Fruit fly (Drosophila melanogaster) whole organism, embryonic: Measurements from ENCODE around the gene CG4404.
A peak's percentile ranks its signal among the peaks of the same experiment; 100 is the strongest.

Experiments
- Aef1 ChIP-seq: fragments of 200-800 bp; sonication (Bioruptor generic); IDR thresholded peaks from 3 replicates; pipeline ENCODE4 v1.3.6; 2022; ENCODE audit warnings: missing biosample characterization, missing genetic modification characterization
- Blimp-1 ChIP-seq: fragments of 200-800 bp; sonication (Bioruptor generic); optimal IDR thresholded peaks from 3 replicates; lab custom pipeline; 2018; ENCODE audit warnings: missing biosample characterization, missing genetic modification characterization, mild to moderate bottlenecking, moderate library complexity, missing genetic modification reagents
- CG11504 ChIP-seq: fragments of 200-800 bp; sonication (Bioruptor generic); optimal IDR thresholded peaks from 3 replicates; lab custom pipeline; 2019; ENCODE audit warnings: missing biosample characterization, mild to moderate bottlenecking, missing genetic modification characterization, moderate library complexity
- CG12769 ChIP-seq: fragments of 200-800 bp; sonication (Bioruptor generic); optimal IDR thresholded peaks from 2 replicates; lab custom pipeline; 2019; ENCODE audit warnings: missing biosample characterization, mild to moderate bottlenecking, missing genetic modification characterization, moderate library complexity
- CG1603 ChIP-seq: fragments of 200-800 bp; sonication (Bioruptor generic); optimal IDR thresholded peaks from 2 replicates; lab custom pipeline; 2019; ENCODE audit warnings: missing biosample characterization, mild to moderate bottlenecking, missing genetic modification characterization, moderate library complexity
- CG17385 ChIP-seq: fragments of 200-800 bp; sonication (Bioruptor generic); optimal IDR thresholded peaks from 3 replicates; lab custom pipeline; 2018; ENCODE audit warnings: missing biosample characterization, mild to moderate bottlenecking, missing genetic modification characterization
- CG2199 ChIP-seq: fragments of 200-800 bp; sonication (Bioruptor generic); IDR thresholded peaks from 3 replicates; pipeline ENCODE4 v1.3.6; 2022; ENCODE audit warnings: missing biosample characterization, missing genetic modification characterization
- CG32532 ChIP-seq: fragments of 200-800 bp; sonication (Bioruptor generic); IDR thresholded peaks from 2 replicates; pipeline ENCODE4 v1.3.6; 2022; ENCODE audit warnings: missing biosample characterization, missing genetic modification characterization
- CG4360 ChIP-seq: fragments of 200-800 bp; sonication (Bioruptor generic); IDR thresholded peaks from 2 replicates; pipeline ENCODE4 v1.3.6; 2022; ENCODE audit warnings: missing biosample characterization, missing genetic modification characterization
- CG4707 ChIP-seq: fragments of 200-800 bp; sonication (Bioruptor generic); optimal IDR thresholded peaks from 2 replicates; lab custom pipeline; 2018; ENCODE audit warnings: missing biosample characterization, mild to moderate bottlenecking, missing genetic modification characterization, moderate library complexity
- CG5180 ChIP-seq: fragments of 200-800 bp; sonication (Bioruptor generic); optimal IDR thresholded peaks from 3 replicates; lab custom pipeline; 2017; ENCODE audit warnings: missing biosample characterization, missing genetic modification characterization, mild to moderate bottlenecking, moderate library complexity, missing genetic modification reagents
- CG7987 ChIP-seq: fragments of 200-800 bp; sonication (Bioruptor generic); optimal IDR thresholded peaks from 2 replicates; lab custom pipeline; 2018; ENCODE audit warnings: missing biosample characterization, mild to moderate bottlenecking, missing genetic modification characterization, moderate library complexity
- CG8290 ChIP-seq, 3 experiments: fragments of 200-800 bp; sonication (Bioruptor generic); optimal IDR thresholded peaks; 2 replicates each; lab custom pipeline; 2016 to 2019; ENCODE audit warnings: missing biosample characterization in 3 of 3, missing genetic modification characterization in 3 of 3, mild to moderate bottlenecking in 2 of 3, moderate library complexity in 1 of 3
- D19A ChIP-seq: fragments of 200-800 bp; optimal IDR thresholded peaks from 3 replicates; lab custom pipeline; 2019; ENCODE audit warnings: missing biosample characterization, mild to moderate bottlenecking, missing genetic modification characterization, moderate library complexity
- Dfd ChIP-seq, 2 experiments: fragments of >200 bp; optimal IDR thresholded peaks; 2 replicates each; lab custom pipeline; 2017; ENCODE audit warnings: missing biosample characterization in 2 of 2, missing genetic modification characterization in 2 of 2
- Dip3 ChIP-seq: fragments of 200-800 bp; sonication (Bioruptor generic); optimal IDR thresholded peaks from 3 replicates; lab custom pipeline; 2016; ENCODE audit warnings: missing biosample characterization, missing genetic modification characterization
- Drgx ChIP-seq: fragments of 200-800 bp; sonication (Bioruptor generic); IDR thresholded peaks from 2 replicates; pipeline ENCODE4 v1.3.6; 2022; ENCODE audit warnings: missing biosample characterization, missing genetic modification characterization
- HLH54F ChIP-seq: fragments of 200-800 bp; sonication (Bioruptor generic); optimal IDR thresholded peaks from 3 replicates; lab custom pipeline; 2016; ENCODE audit warnings: missing biosample characterization, missing genetic modification characterization
- Med ChIP-seq: fragments of 200-800 bp; sonication (Bioruptor generic); peaks from one replicate; lab custom pipeline; 2016; ENCODE audit warnings: missing biosample characterization, missing genetic modification characterization, mild to moderate bottlenecking, inconsistent platforms, moderate library complexity
- NC2β ChIP-seq: fragments of 200-800 bp; sonication (Bioruptor generic); optimal IDR thresholded peaks from 2 replicates; lab custom pipeline; 2016; ENCODE audit warnings: missing biosample characterization, missing genetic modification characterization
- NfI ChIP-seq: fragments of 200-800 bp; sonication (Bioruptor generic); optimal IDR thresholded peaks from 3 replicates; lab custom pipeline; 2018; ENCODE audit warnings: missing biosample characterization, mild to moderate bottlenecking, missing genetic modification characterization, moderate library complexity
- Pdp1 ChIP-seq, 2 experiments: fragments of 200-800 bp; sonication (Bioruptor generic); optimal IDR thresholded peaks; 3 replicates each; lab custom pipeline; 2016; ENCODE audit warnings: missing biosample characterization in 2 of 2, missing genetic modification characterization in 2 of 2, mild to moderate bottlenecking in 1 of 2, moderate library complexity in 1 of 2
- Sry-δ ChIP-seq: fragments of 200-800 bp; sonication (Bioruptor generic); optimal IDR thresholded peaks from 2 replicates; lab custom pipeline; 2016; ENCODE audit warnings: missing biosample characterization, missing genetic modification characterization
- bbx ChIP-seq: fragments of 200-800 bp; sonication (Bioruptor generic); IDR thresholded peaks from 2 replicates; pipeline ENCODE4 v1.3.6; 2022; ENCODE audit warnings: missing biosample characterization, missing genetic modification characterization; ENCODE audit not compliant: partially characterized antibody
- bcd ChIP-seq: fragments of 200-800 bp; sonication (Bioruptor generic); optimal IDR thresholded peaks from 2 replicates; lab custom pipeline; 2017; ENCODE audit warnings: missing biosample characterization, mild to moderate bottlenecking, missing genetic modification characterization
- cas ChIP-seq: fragments of 200-800 bp; sonication (Bioruptor generic); IDR thresholded peaks from 2 replicates; pipeline ENCODE4 v1.3.6; 2022; ENCODE audit warnings: missing biosample characterization, missing genetic modification characterization
- caup ChIP-seq: fragments of 200-800 bp; sonication (Bioruptor generic); optimal IDR thresholded peaks from 3 replicates; lab custom pipeline; 2017; ENCODE audit warnings: missing biosample characterization, mild to moderate bottlenecking, missing genetic modification characterization, moderate library complexity; ENCODE audit not compliant: severe bottlenecking
- chm ChIP-seq: fragments of 200-800 bp; sonication (Bioruptor generic); IDR thresholded peaks from 2 replicates; pipeline ENCODE4 v1.3.6; 2022; ENCODE audit warnings: missing biosample characterization, missing genetic modification characterization
- croc ChIP-seq: fragments of 200-800 bp; sonication (Bioruptor generic); conservative IDR thresholded peaks from 3 replicates; pipeline ENCODE4 v1.3.6; 2022; ENCODE audit warnings: missing biosample characterization, missing genetic modification characterization
- dmrt99B ChIP-seq: fragments of 200-800 bp; sonication (Bioruptor generic); optimal IDR thresholded peaks from 2 replicates; lab custom pipeline; 2018; ENCODE audit warnings: missing biosample characterization, mild to moderate bottlenecking, missing genetic modification characterization, moderate library complexity
- dysf ChIP-seq: fragments of 200-800 bp; sonication (Bioruptor generic); IDR thresholded peaks from 3 replicates; pipeline ENCODE4 v1.3.6; 2022; ENCODE audit warnings: missing biosample characterization, missing genetic modification characterization
- emc ChIP-seq: fragments of 200-800 bp; sonication (Bioruptor generic); optimal IDR thresholded peaks from 2 replicates; lab custom pipeline; 2016; ENCODE audit warnings: missing biosample characterization, missing genetic modification characterization
- eve ChIP-seq, 2 experiments: fragments of >200 bp; optimal IDR thresholded peaks; 2 replicates each; lab custom pipeline; 2017; ENCODE audit warnings: missing biosample characterization in 2 of 2, missing genetic modification characterization in 2 of 2
- gce ChIP-seq: fragments of 200-800 bp; sonication (Bioruptor generic); IDR thresholded peaks from 3 replicates; pipeline ENCODE4 v1.3.6; 2022; ENCODE audit warnings: missing biosample characterization, missing genetic modification characterization
- gfzf ChIP-seq: fragments of 200-800 bp; sonication (Bioruptor generic); optimal IDR thresholded peaks from 2 replicates; lab custom pipeline; 2016; ENCODE audit warnings: missing biosample characterization, mild to moderate bottlenecking, missing genetic modification characterization, moderate library complexity
- jing ChIP-seq: fragments of 200-800 bp; sonication (Bioruptor generic); optimal IDR thresholded peaks from 2 replicates; lab custom pipeline; 2018; ENCODE audit warnings: missing biosample characterization, mild to moderate bottlenecking, missing genetic modification characterization
- kay ChIP-seq: fragments of 200-800 bp; sonication (Bioruptor generic); optimal IDR thresholded peaks from 2 replicates; lab custom pipeline; 2016; ENCODE audit warnings: missing biosample characterization, missing genetic modification characterization
- ken ChIP-seq: fragments of 200-800 bp; sonication (Bioruptor generic); IDR thresholded peaks from 3 replicates; pipeline ENCODE4 v1.3.6; 2022; ENCODE audit warnings: missing biosample characterization, missing genetic modification characterization
- lov ChIP-seq, 2 experiments: fragments of 200-800 bp in 1 of 2; fragments of >200 bp in 1 of 2; sonication (Bioruptor generic) in 1 of 2; IDR thresholded peaks in 1 of 2; optimal IDR thresholded peaks in 1 of 2; 2 replicates in 1 of 2; 3 replicates in 1 of 2; pipeline versions ENCODE4 v1.3.6 to Lab custom; 2017 to 2022; ENCODE audit warnings: missing biosample characterization in 1 of 2, missing genetic modification characterization in 1 of 2
- sc ChIP-seq, 3 experiments: fragments of >200 bp in 2 of 3; fragments of 200-800 bp in 1 of 3; sonication (Bioruptor generic) in 1 of 3; optimal IDR thresholded peaks; 2 replicates in 2 of 3; 3 replicates in 1 of 3; lab custom pipeline; 2017; ENCODE audit warnings: mild to moderate bottlenecking in 1 of 3, missing biosample characterization in 1 of 3, missing genetic modification characterization in 1 of 3, missing genetic modification reagents in 1 of 3
- sens ChIP-seq: fragments of 200-800 bp; sonication (Bioruptor generic); peaks from one replicate; lab custom pipeline; 2016; ENCODE audit warnings: missing biosample characterization, missing genetic modification characterization
- slou ChIP-seq: fragments of 200-800 bp; sonication (Bioruptor generic); optimal IDR thresholded peaks from 3 replicates; lab custom pipeline; 2016; ENCODE audit warnings: missing biosample characterization, missing genetic modification characterization
- stwl ChIP-seq: fragments of 200-800 bp; sonication (Bioruptor generic); optimal IDR thresholded peaks from 3 replicates; lab custom pipeline; 2018; ENCODE audit warnings: missing biosample characterization, mild to moderate bottlenecking, missing genetic modification characterization, moderate library complexity
- sug ChIP-seq: fragments of 200-800 bp; optimal IDR thresholded peaks from 2 replicates; lab custom pipeline; 2019; ENCODE audit warnings: missing biosample characterization, mild to moderate bottlenecking, missing genetic modification characterization, moderate library complexity
- tio ChIP-seq: fragments of 200-800 bp; sonication (Bioruptor generic); optimal IDR thresholded peaks from 2 replicates; lab custom pipeline; 2017; ENCODE audit warnings: missing biosample characterization, missing genetic modification characterization, inconsistent platforms
- twi ChIP-seq: fragments of 200-800 bp; optimal IDR thresholded peaks from 2 replicates; lab custom pipeline; 2019; ENCODE audit warnings: missing biosample characterization, mild to moderate bottlenecking, missing genetic modification characterization, moderate library complexity
- vvl ChIP-seq: fragments of 200-800 bp; sonication (Bioruptor generic); IDR thresholded peaks from 2 replicates; pipeline ENCODE4 v1.3.6; 2022; ENCODE audit warnings: missing biosample characterization, missing genetic modification characterization
- zfh1 ChIP-seq: fragments of 200-800 bp; sonication (Bioruptor generic); IDR thresholded peaks from 3 replicates; pipeline ENCODE4 v1.3.6; 2022; ENCODE audit warnings: missing biosample characterization, missing genetic modification characterization

The CG4404 gene

dm6 chrX:12896393-12896792 is 9.4 kb downstream of the CG4404 start:
- no peak for TF ChIP-seq CG8290 (GFP tag; optimal IDR thresholded peaks at IDR 0.05; lab: Kevin White, UChicago)
- TF ChIP-seq CG8290 (tag; optimal IDR thresholded peaks at IDR 0.05; lab: Kevin White, UChicago), result peak in 1 of 2 experiments; percentile 26
- TF ChIP-seq jing, result no peak
- TF ChIP-seq Dip3, result no peak
- 0 out of 2 replicates have a peak, but pooled peaks have one; percentile 24 for TF ChIP-seq bbx (GFP tag; lab: Robert Waterston, UW)
- no peak for TF ChIP-seq slou (GFP tag; lab: Kevin White, UChicago)
- no peak for TF ChIP-seq CG7987 (GFP tag; lab: Kevin White, UChicago)
- TF ChIP-seq sens (GFP tag; lab: Kevin White, UChicago), result peak; percentile 16
- TF ChIP-seq NC2β (GFP tag; lab: Kevin White, UChicago), result no peak
- TF ChIP-seq CG11504 (tag; lab: Kevin White, UChicago), result peak; percentile 12
- TF ChIP-seq Drgx, result peak; percentile 53
- TF ChIP-seq zfh1 (GFP tag; lab: Robert Waterston, UW), result no peak
- TF ChIP-seq gfzf (GFP tag; lab: Kevin White, UChicago), result no peak
- TF ChIP-seq vvl (GFP tag; lab: Robert Waterston, UW), result no peak
- TF ChIP-seq CG17385 (GFP tag; lab: Kevin White, UChicago), result peak; percentile 47
- TF ChIP-seq CG5180 (GFP tag; lab: Kevin White, UChicago), result no peak
- TF ChIP-seq Sry-δ (GFP tag; lab: Kevin White, UChicago), result no peak
- TF ChIP-seq bcd, result no peak
- peak in 1 of 2 experiments; percentile 53 for TF ChIP-seq Pdp1 (GFP tag; optimal IDR thresholded peaks at IDR 0.05; lab: Kevin White, UChicago)
- TF ChIP-seq Med (GFP tag; lab: Kevin White, UChicago), result peak; percentile 48
- no peak for TF ChIP-seq eve (GFP tag; optimal IDR thresholded peaks at IDR 0.05; lab: Kevin White, UChicago)
- TF ChIP-seq CG12769 (tag; lab: Kevin White, UChicago), result peak; percentile 3
- TF ChIP-seq dysf, result 0 out of 3 replicates have a peak, but pooled peaks have one; percentile 10
- no peak for TF ChIP-seq Dfd (GFP tag; optimal IDR thresholded peaks at IDR 0.05; lab: Kevin White, UChicago)
- TF ChIP-seq D19A (tag; lab: Kevin White, UChicago), result no peak
- 0 out of 3 replicates have a peak, but pooled peaks have one; percentile 11 for TF ChIP-seq ken
- no peak for TF ChIP-seq dmrt99B (tag; lab: Kevin White, UChicago)
- TF ChIP-seq emc (GFP tag; lab: Kevin White, UChicago), result no peak
- no peak for TF ChIP-seq sug (tag; lab: Kevin White, UChicago)
- peak; percentile 20 for TF ChIP-seq CG1603 (tag; lab: Kevin White, UChicago)
- 0 out of 2 replicates have a peak, but pooled peaks have one; percentile 15 for TF ChIP-seq cas (GFP tag; lab: Robert Waterston, UW)
- TF ChIP-seq gce (GFP tag; lab: Robert Waterston, UW), result no peak
- TF ChIP-seq stwl (tag; lab: Kevin White, UChicago), result peak; percentile 20
- no peak for TF ChIP-seq CG4707 (GFP tag; lab: Kevin White, UChicago)
- no peak for TF ChIP-seq HLH54F (GFP tag; lab: Kevin White, UChicago)
- TF ChIP-seq CG2199, result 0 out of 3 replicates have a peak, but pooled peaks have one; percentile 35
- no peak for TF ChIP-seq chm (GFP tag; lab: Robert Waterston, UW)
- no peak for TF ChIP-seq lov (optimal IDR thresholded peaks at IDR 0.05; lab: Kevin White, UChicago)
- TF ChIP-seq lov (GFP tag; IDR thresholded peaks at IDR 0.05; lab: Robert Waterston, UW), result no peak
- no peak for TF ChIP-seq caup
- no peak for TF ChIP-seq CG4360 (GFP tag; lab: Robert Waterston, UW)
- no peak for TF ChIP-seq kay (GFP tag; lab: Kevin White, UChicago)
- no peak for TF ChIP-seq CG32532 (GFP tag; lab: Robert Waterston, UW)
- TF ChIP-seq NfI (GFP tag; lab: Kevin White, UChicago), result no peak
- TF ChIP-seq Aef1 (GFP tag; lab: Robert Waterston, UW), result no peak
- TF ChIP-seq sc (optimal IDR thresholded peaks at IDR 0.05; lab: Kevin White, UChicago), result no peak
- TF ChIP-seq sc (GFP tag; optimal IDR thresholded peaks at IDR 0.05; lab: Kevin White, UChicago), result no peak
- no peak for TF ChIP-seq croc (GFP tag; lab: Robert Waterston, UW)
- no peak for TF ChIP-seq twi
- peak; percentile 21 for TF ChIP-seq Blimp-1 (GFP tag; lab: Kevin White, UChicago)
- TF ChIP-seq tio, result no peak
